Worm (Caenorhabditis elegans) whole organism, young adult: ENCODE measurements around the gene fipr-17.
A peak's percentile ranks its signal among the peaks of the same experiment; 100 is the strongest.

Source experiments
- B0261.1 ChIP-seq: sonication (generic microtip); optimal IDR thresholded peaks from 2 replicates; lab custom pipeline; 2016; ENCODE audit warnings: mild to moderate bottlenecking, missing genetic modification characterization, moderate library complexity, missing compliant biosample characterization
- B0336.3 ChIP-seq: fragments of 200-800 bp; sonication (Bioruptor generic); IDR thresholded peaks from 2 replicates; pipeline ENCODE4 v1.3.6; 2022; ENCODE audit warnings: missing genetic modification characterization, missing compliant biosample characterization
- F22D6.2 ChIP-seq: sonication (generic microtip); optimal IDR thresholded peaks from 2 replicates; lab custom pipeline; 2016; ENCODE audit warnings: mild to moderate bottlenecking, missing genetic modification characterization, missing compliant biosample characterization
- F39B2.1 ChIP-seq: fragments of 200-800 bp; sonication (Bioruptor generic); IDR thresholded peaks from 2 replicates; pipeline ENCODE4 v1.3.6; 2022; ENCODE audit warnings: missing genetic modification reagents, missing genetic modification characterization, missing compliant biosample characterization
- F55B11.4 ChIP-seq: sonication (generic microtip); optimal IDR thresholded peaks from 2 replicates; lab custom pipeline; 2016; ENCODE audit warnings: missing compliant biosample characterization, missing genetic modification characterization, borderline replicate concordance; ENCODE audit not compliant: insufficient read depth
- Y56A3A.18 ChIP-seq: fragments of 200-800 bp; sonication (Bioruptor generic); IDR thresholded peaks from 2 replicates; pipeline ENCODE4 v1.3.6; 2022; ENCODE audit warnings: missing genetic modification reagents, missing genetic modification characterization, missing compliant biosample characterization
- Y95B8A.8 ChIP-seq: fragments of 200-800 bp; sonication (Bioruptor generic); IDR thresholded peaks from 2 replicates; pipeline ENCODE4 v1.3.6; 2022; ENCODE audit warnings: missing genetic modification reagents, missing genetic modification characterization, missing compliant biosample characterization
- ZK185.1 ChIP-seq: sonication (generic microtip); optimal IDR thresholded peaks from 2 replicates; lab custom pipeline; 2016; ENCODE audit warnings: mild to moderate bottlenecking, missing genetic modification characterization, missing compliant biosample characterization; ENCODE audit not compliant: poor library complexity, severe bottlenecking
- akir-1 ChIP-seq: fragments of 200-800 bp; sonication (Bioruptor generic); optimal IDR thresholded peaks from 2 replicates; lab custom pipeline; 2018; ENCODE audit warnings: mild to moderate bottlenecking, missing genetic modification characterization, moderate library complexity, missing compliant biosample characterization
- attf-6 ChIP-seq: fragments of 200-800 bp; sonication (Bioruptor generic); IDR thresholded peaks from 2 replicates; pipeline ENCODE4 v1.3.6; 2022; ENCODE audit warnings: missing genetic modification reagents, missing genetic modification characterization, missing compliant biosample characterization
- bed-1 ChIP-seq: fragments of 200-800 bp; sonication (Bioruptor generic); IDR thresholded peaks from 2 replicates; pipeline ENCODE4 v1.3.6; 2022; ENCODE audit warnings: missing genetic modification reagents, missing genetic modification characterization, missing compliant biosample characterization
- bed-2 ChIP-seq: fragments of 200-800 bp; sonication (Bioruptor generic); IDR thresholded peaks from 2 replicates; pipeline ENCODE4 v1.3.6; 2022; ENCODE audit warnings: missing genetic modification reagents, missing genetic modification characterization, missing compliant biosample characterization
- cebp-1 ChIP-seq, 2 experiments: fragments of 200-800 bp in 1 of 2; sonication (Bioruptor generic) in 1 of 2; sonication (generic microtip) in 1 of 2; IDR thresholded peaks in 1 of 2; optimal IDR thresholded peaks in 1 of 2; 2 replicates each; pipeline versions ENCODE4 v1.3.6 to Lab custom; 2017 to 2022; ENCODE audit warnings: missing compliant biosample characterization in 2 of 2, missing genetic modification characterization in 2 of 2, mild to moderate bottlenecking in 1 of 2, missing genetic modification reagents in 1 of 2, moderate library complexity in 1 of 2
- chd-7 ChIP-seq: sonication (generic microtip); optimal IDR thresholded peaks from 2 replicates; lab custom pipeline; 2016; ENCODE audit warnings: mild to moderate bottlenecking, missing genetic modification characterization, moderate library complexity, missing compliant biosample characterization
- dox-1 ChIP-seq: fragments of 200-800 bp; sonication (Bioruptor generic); IDR thresholded peaks from 2 replicates; pipeline ENCODE4 v1.3.6; 2022; ENCODE audit warnings: missing genetic modification reagents, missing genetic modification characterization, missing compliant biosample characterization
- dpff-1 ChIP-seq: sonication (generic microtip); optimal IDR thresholded peaks from 2 replicates; lab custom pipeline; 2017; ENCODE audit warnings: mild to moderate bottlenecking, missing genetic modification characterization, missing compliant biosample characterization
- egrh-3 ChIP-seq: fragments of 200-800 bp; sonication (Bioruptor generic); IDR thresholded peaks from 2 replicates; pipeline ENCODE4 v1.3.6; 2022; ENCODE audit warnings: missing genetic modification reagents, missing genetic modification characterization, missing compliant biosample characterization
- ekl-4 ChIP-seq: fragments of 200-800 bp; sonication (Bioruptor generic); IDR thresholded peaks from 2 replicates; pipeline ENCODE4 v1.3.6; 2022; ENCODE audit warnings: missing genetic modification reagents, missing genetic modification characterization, missing compliant biosample characterization
- hrde-1 ChIP-seq: sonication (generic microtip); optimal IDR thresholded peaks from 2 replicates; lab custom pipeline; 2016; ENCODE audit warnings: missing genetic modification characterization, mild to moderate bottlenecking, missing compliant biosample characterization, moderate library complexity, missing genotype, missing genetic modification reagents, borderline replicate concordance
- lin-26 ChIP-seq: fragments of 200-800 bp; sonication (Bioruptor generic); IDR thresholded peaks from 2 replicates; pipeline ENCODE4 v1.3.6; 2022; ENCODE audit warnings: missing genetic modification reagents, missing genetic modification characterization, missing compliant biosample characterization
- lin-40 ChIP-seq: sonication (generic microtip); optimal IDR thresholded peaks from 2 replicates; lab custom pipeline; 2016; ENCODE audit warnings: missing genetic modification characterization, mild to moderate bottlenecking, missing compliant biosample characterization, missing genotype, missing genetic modification reagents
- lir-1 ChIP-seq: fragments of 200-800 bp; sonication (Bioruptor generic); conservative IDR thresholded peaks from 2 replicates; pipeline ENCODE4 v1.3.6; 2022; ENCODE audit warnings: missing genetic modification reagents, missing genetic modification characterization, missing compliant biosample characterization
- lsy-27 ChIP-seq: sonication (generic microtip); optimal IDR thresholded peaks from 2 replicates; lab custom pipeline; 2017; ENCODE audit warnings: missing genetic modification characterization, mild to moderate bottlenecking, missing compliant biosample characterization, antibody characterized with exemption, missing genotype, borderline replicate concordance; ENCODE audit not compliant: insufficient read depth
- madf-3 ChIP-seq: fragments of 200-800 bp; sonication (Bioruptor generic); IDR thresholded peaks from 2 replicates; pipeline ENCODE4 v1.3.6; 2022; ENCODE audit warnings: missing genetic modification reagents, missing genetic modification characterization, missing compliant biosample characterization
- mcd-1 ChIP-seq: fragments of 200-800 bp; sonication (Bioruptor generic); IDR thresholded peaks from 2 replicates; pipeline ENCODE4 v1.3.6; 2022; ENCODE audit warnings: missing genetic modification reagents, missing genetic modification characterization, missing compliant biosample characterization
- mxl-1 ChIP-seq: sonication (generic microtip); optimal IDR thresholded peaks from 2 replicates; lab custom pipeline; 2016; ENCODE audit warnings: missing genetic modification characterization, missing compliant biosample characterization
- nfyb-1 ChIP-seq: fragments of 200-800 bp; sonication (Bioruptor generic); IDR thresholded peaks from 2 replicates; pipeline ENCODE4 v1.3.6; 2022; ENCODE audit warnings: missing genetic modification reagents, missing genetic modification characterization, missing compliant biosample characterization
- nhr-179 ChIP-seq: sonication (generic microtip); optimal IDR thresholded peaks from 2 replicates; lab custom pipeline; 2016; ENCODE audit warnings: mild to moderate bottlenecking, missing genetic modification characterization, missing compliant biosample characterization
- nhr-90 ChIP-seq: sonication (generic microtip); optimal IDR thresholded peaks from 2 replicates; lab custom pipeline; 2016; ENCODE audit warnings: missing genotype, mild to moderate bottlenecking, missing genetic modification characterization, missing compliant biosample characterization
- pbrm-1 ChIP-seq: fragments of 200-800 bp; sonication (Bioruptor generic); IDR thresholded peaks from 2 replicates; pipeline ENCODE4 v1.3.6; 2022; ENCODE audit warnings: missing genetic modification reagents, missing genetic modification characterization, missing compliant biosample characterization
- pha-4 ChIP-seq: fragments of 150-350 bp; sonication (generic microtip); optimal IDR thresholded peaks from 2 replicates; lab custom pipeline; 2014; ENCODE audit warnings: missing biosample characterization, missing genetic modification reagents, missing genetic modification characterization
- rcor-1 ChIP-seq: fragments of 200-800 bp; sonication (Bioruptor generic); IDR thresholded peaks from 2 replicates; pipeline ENCODE4 v1.3.6; 2022; ENCODE audit warnings: missing genetic modification reagents, missing genetic modification characterization, missing compliant biosample characterization
- repo-1 ChIP-seq: sonication (generic microtip); optimal IDR thresholded peaks from 2 replicates; lab custom pipeline; 2017; ENCODE audit warnings: mild to moderate bottlenecking, missing genetic modification characterization, missing compliant biosample characterization
- rpc-1 ChIP-seq, 2 experiments: fragments of 150-350 bp in 1 of 2; sonication (generic microtip) in 1 of 2; optimal IDR thresholded peaks; 2 replicates each; lab custom pipeline; 2014 to 2018; ENCODE audit warnings: missing biosample characterization in 1 of 2, missing genetic modification characterization in 1 of 2, missing genetic modification reagents in 1 of 2, missing genotype in 1 of 2
- sea-2 ChIP-seq: fragments of 200-800 bp; sonication (Bioruptor generic); IDR thresholded peaks from 2 replicates; pipeline ENCODE4 v1.3.6; 2022; ENCODE audit warnings: missing genetic modification characterization, missing compliant biosample characterization
- snpc-4 ChIP-seq, 5 experiments: fragments of 150-350 bp in 1 of 5; sonication (generic microtip) in 4 of 5; optimal IDR thresholded peaks; 2 replicates each; lab custom pipeline; 2014 to 2018; ENCODE audit warnings: missing genetic modification characterization in 5 of 5, missing biosample characterization in 3 of 5, antibody characterized with exemption in 2 of 5, mild to moderate bottlenecking in 2 of 5, missing compliant biosample characterization in 2 of 5, missing genotype in 2 of 5, moderate library complexity in 2 of 5, missing genetic modification reagents in 1 of 5
- tbp1 ChIP-seq: fragments of 200-800 bp; sonication (Bioruptor generic); optimal IDR thresholded peaks from 2 replicates; lab custom pipeline; 2018; ENCODE audit warnings: mild to moderate bottlenecking, missing genetic modification characterization, missing compliant biosample characterization
- tbx-9 ChIP-seq: sonication (generic microtip); optimal IDR thresholded peaks from 2 replicates; lab custom pipeline; 2016; ENCODE audit warnings: borderline replicate concordance, missing genetic modification characterization, inconsistent platforms, missing compliant biosample characterization
- zfh-2 ChIP-seq: fragments of 200-800 bp; sonication (Bioruptor generic); conservative IDR thresholded peaks from 2 replicates; pipeline ENCODE4 v1.3.6; 2022; ENCODE audit warnings: missing genetic modification reagents, missing genetic modification characterization, missing compliant biosample characterization
- zim-3 ChIP-seq: sonication (generic microtip); optimal IDR thresholded peaks from 2 replicates; lab custom pipeline; 2017; ENCODE audit warnings: mild to moderate bottlenecking, missing genetic modification characterization, moderate library complexity, missing compliant biosample characterization
- ztf-22 ChIP-seq: fragments of 200-800 bp; sonication (Bioruptor generic); optimal IDR thresholded peaks from 2 replicates; lab custom pipeline; 2018; ENCODE audit warnings: mild to moderate bottlenecking, missing genetic modification characterization, moderate library complexity, missing compliant biosample characterization
- ztf-26 ChIP-seq: sonication (generic microtip); optimal IDR thresholded peaks from 2 replicates; lab custom pipeline; 2017; ENCODE audit warnings: missing genetic modification characterization, missing compliant biosample characterization

Gene fipr-17

DNA sequence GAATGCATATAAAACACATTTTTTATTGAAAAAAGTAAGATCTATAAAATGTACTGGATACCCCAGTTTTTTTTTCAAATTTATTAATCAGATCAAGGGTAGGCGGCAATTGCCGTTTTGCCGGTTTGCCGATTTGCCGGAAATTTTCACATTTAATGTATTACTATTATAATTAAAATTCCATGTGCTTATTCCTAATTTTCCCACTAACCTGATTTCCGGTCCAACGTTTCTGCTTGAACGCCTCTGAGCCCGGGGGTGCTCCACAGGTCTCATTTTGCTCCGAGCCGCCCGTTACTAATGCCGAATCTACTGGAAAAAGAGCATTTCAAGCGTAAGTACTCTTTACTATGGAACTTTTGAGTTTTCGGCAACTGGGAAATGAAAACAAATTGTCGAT is 37.8 kb downstream of the fipr-17 start, which contains the start of gene dhc-4 (continued):
- no peak for TF ChIP-seq chd-7

ce11 chrIII:10967010-10967409 is 40.4 kb downstream of the fipr-17 start, which contains the start of gene W05B2.2:
Gene W05B2.2, minus strand, starts transcription at chrIII:10967110.
- no peak for TF ChIP-seq nhr-90 (tag; lab: Kevin White, UChicago)
- TF ChIP-seq attf-6, result no peak
- TF ChIP-seq bed-1 (GFP tag; lab: Robert Waterston, UW), result no peak
- TF ChIP-seq tbx-9, result no peak
- no peak for TF ChIP-seq B0261.1 (tag; lab: Kevin White, UChicago)
- TF ChIP-seq mcd-1, result no peak
- no peak for TF ChIP-seq nhr-179 (tag; lab: Kevin White, UChicago)
- no peak for TF ChIP-seq ztf-22 (GFP tag; lab: Kevin White, UChicago)
- TF ChIP-seq F22D6.2 (tag; lab: Kevin White, UChicago), result no peak
- TF ChIP-seq F55B11.4 (tag; lab: Kevin White, UChicago), result no peak
- TF ChIP-seq snpc-4 (GFP tag; optimal IDR thresholded peaks at IDR 0.05; lab: Kevin White, UChicago), result no peak
- TF ChIP-seq snpc-4 (tag; optimal IDR thresholded peaks at IDR 0.05; lab: Kevin White, UChicago), result no peak

ce11 chrIII:10962910-10963309 is 44.5 kb downstream of the fipr-17 start:
- TF ChIP-seq bed-1 (GFP tag; lab: Robert Waterston, UW), result no peak
- no peak for TF ChIP-seq cebp-1 (GFP tag; IDR thresholded peaks at IDR 0.05; lab: Robert Waterston, UW)
- no peak for TF ChIP-seq cebp-1 (tag; optimal IDR thresholded peaks at IDR 0.05; lab: Kevin White, UChicago)
- TF ChIP-seq nfyb-1 (GFP tag; lab: Robert Waterston, UW), result 0 out of 2 replicates have a peak, but pooled peaks have one; percentile 32
- no peak for TF ChIP-seq rcor-1 (GFP tag; lab: Robert Waterston, UW)
- no peak for TF ChIP-seq dpff-1
- TF ChIP-seq Y56A3A.18 (GFP tag; lab: Robert Waterston, UW), result no peak
- peak; percentile 63; the same call in 1 of the 2 replicates for TF ChIP-seq lin-26
- no peak for TF ChIP-seq ztf-26 (tag; lab: Kevin White, UChicago)
- TF ChIP-seq hrde-1 (tag; lab: Kevin White, UChicago), result no peak
- TF ChIP-seq F39B2.1, result no peak
- 0 out of 2 replicates have a peak, but pooled peaks have one; percentile 54 for TF ChIP-seq zfh-2
- no peak for TF ChIP-seq ZK185.1 (tag; lab: Kevin White, UChicago)
- no peak for TF ChIP-seq bed-2 (GFP tag; lab: Robert Waterston, UW)
- peak; percentile 50 for TF ChIP-seq tbp1 (GFP tag; lab: Kevin White, UChicago)
- no peak for TF ChIP-seq zim-3 (tag; lab: Kevin White, UChicago)
- TF ChIP-seq rpc-1 (optimal IDR thresholded peaks at IDR 0.05; lab: Kevin White, UChicago), result no peak
- TF ChIP-seq rpc-1 (tag; optimal IDR thresholded peaks at IDR 0.05; lab: Kevin White, UChicago), result peak; percentile 31

DNA sequence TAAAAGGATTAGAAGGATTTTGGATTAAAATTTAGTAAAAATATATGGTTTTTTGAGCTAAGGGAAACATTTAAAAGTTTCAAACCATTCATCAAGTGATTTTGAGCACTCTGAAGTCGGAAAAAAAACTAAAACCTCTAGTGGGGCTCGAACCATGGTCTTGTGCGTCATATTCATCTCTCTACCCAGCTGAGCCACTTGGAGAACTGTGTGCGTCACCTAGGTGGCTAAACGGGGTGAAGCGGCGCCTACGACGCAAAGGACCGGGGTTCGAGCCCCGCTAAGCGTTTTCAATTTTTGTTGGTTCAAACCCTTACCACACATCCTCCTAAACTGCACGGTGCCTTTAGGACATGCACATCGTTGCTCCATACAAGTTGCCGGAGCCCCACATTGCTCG is 47.0 kb downstream of the fipr-17 start:
- TF ChIP-seq lsy-27 (tag; lab: Kevin White, UChicago), result no peak
- no peak for TF ChIP-seq zim-3 (tag; lab: Kevin White, UChicago)
- no peak for TF ChIP-seq zfh-2
- no peak for TF ChIP-seq Y56A3A.18 (GFP tag; lab: Robert Waterston, UW)
- 0 out of 2 replicates have a peak, but pooled peaks have one; percentile 16 for TF ChIP-seq sea-2 (GFP tag; lab: Robert Waterston, UW)
- TF ChIP-seq Y95B8A.8 (GFP tag; lab: Robert Waterston, UW), result no peak
- TF ChIP-seq B0336.3 (GFP tag; lab: Robert Waterston, UW), result no peak
- TF ChIP-seq repo-1 (tag; lab: Kevin White, UChicago), result no peak
- no peak for TF ChIP-seq akir-1 (GFP tag; lab: Kevin White, UChicago)
- no peak for TF ChIP-seq lir-1
- TF ChIP-seq ZK185.1 (tag; lab: Kevin White, UChicago), result no peak
- TF ChIP-seq pbrm-1 (GFP tag; lab: Robert Waterston, UW), result 0 out of 2 replicates have a peak, but pooled peaks have one; percentile 31
- no peak for TF ChIP-seq pha-4 (tag; lab: Kevin White, UChicago)
- TF ChIP-seq madf-3 (GFP tag; lab: Robert Waterston, UW), result no peak
- no peak for TF ChIP-seq hrde-1 (tag; lab: Kevin White, UChicago)
- no peak for TF ChIP-seq mxl-1 (tag; lab: Kevin White, UChicago)
- TF ChIP-seq dox-1 (GFP tag; lab: Robert Waterston, UW), result 0 out of 2 replicates have a peak, but pooled peaks have one; percentile 25
- TF ChIP-seq lin-40 (tag; lab: Kevin White, UChicago), result no peak
- no peak for TF ChIP-seq egrh-3 (GFP tag; lab: Robert Waterston, UW)
- TF ChIP-seq ekl-4 (GFP tag; lab: Robert Waterston, UW), result no peak
